Worm (Caenorhabditis elegans): ENCODE results near the gene Y7A9A.1.

The Y7A9A.1 gene

ce11 chrIV:16196717-16197116 lies at the start of gene Y7A9A.1:
Gene Y7A9A.1, plus strand, starts transcription at chrIV:16197017.
- TF ChIP-seq unc-62 (GFP tag; optimal IDR thresholded peaks at IDR 0.05), result no peak

ce11 chrIV:16147055-16147454 lies 49.8 kb upstream of the Y7A9A.1 start, which contains the start of gene Y105C5B.25:
Gene Y105C5B.25, minus strand, starts transcription at chrIV:16147155.
- TF ChIP-seq unc-62 (GFP tag; optimal IDR thresholded peaks at IDR 0.05), result no peak

- no peak for TF ChIP-seq unc-62 (GFP tag; optimal IDR thresholded peaks at IDR 0.05)
These were observed 28.9 kb upstream of the Y7A9A.1 start for ce11 chrIV:16167941-16168340.

- no peak for TF ChIP-seq unc-62 (GFP tag; optimal IDR thresholded peaks at IDR 0.05)
These were observed 27.9 kb upstream of the Y7A9A.1 start for ce11 chrIV:16168702-16169440.

- TF ChIP-seq unc-62 (GFP tag; optimal IDR thresholded peaks at IDR 0.05), result no peak
These were observed 27.2 kb upstream of the Y7A9A.1 start for ce11 chrIV:16169443-16170105.

ce11 chrIV:16170606-16171033 lies 26.2 kb upstream of the Y7A9A.1 start, which contains the start of gene gln-3:
Gene gln-3, minus strand, starts transcription at chrIV:16170678.
- no peak for TF ChIP-seq unc-62 (GFP tag; optimal IDR thresholded peaks at IDR 0.05)

- no peak for TF ChIP-seq unc-62 (GFP tag; optimal IDR thresholded peaks at IDR 0.05)
These were observed 25.5 kb upstream of the Y7A9A.1 start for ce11 chrIV:16171326-16171725.

- no peak for TF ChIP-seq unc-62 (GFP tag; optimal IDR thresholded peaks at IDR 0.05)
These were observed 23.9 kb upstream of the Y7A9A.1 start for ce11 chrIV:16172786-16173371.

ce11 chrIV:16176808-16177207 lies 20.0 kb upstream of the Y7A9A.1 start:
- no peak for TF ChIP-seq unc-62 (GFP tag; optimal IDR thresholded peaks at IDR 0.05)

ce11 chrIV:16178433-16178832 lies 18.4 kb upstream of the Y7A9A.1 start:
- TF ChIP-seq unc-62 (GFP tag; optimal IDR thresholded peaks at IDR 0.05), result no peak

- no peak for TF ChIP-seq unc-62 (GFP tag; optimal IDR thresholded peaks at IDR 0.05)
These were observed 15.8 kb upstream of the Y7A9A.1 start for ce11 chrIV:16180898-16181482.

- no peak for TF ChIP-seq unc-62 (GFP tag; optimal IDR thresholded peaks at IDR 0.05)
These were observed 12.3 kb upstream of the Y7A9A.1 start, which contains the start of gene Y105C5B.1413 for ce11 chrIV:16184521-16184920. Gene Y105C5B.1413, minus strand, starts transcription at chrIV:16184621.

- TF ChIP-seq unc-62 (GFP tag; optimal IDR thresholded peaks at IDR 0.05), result no peak
These were observed 10.8 kb upstream of the Y7A9A.1 start for ce11 chrIV:16186008-16186407.

ce11 chrIV:16191597-16191996 lies 5.2 kb upstream of the Y7A9A.1 start:
- no peak for TF ChIP-seq unc-62 (GFP tag; optimal IDR thresholded peaks at IDR 0.05)

- no peak for TF ChIP-seq unc-62 (GFP tag; optimal IDR thresholded peaks at IDR 0.05)
These were observed 4.1 kb upstream of the Y7A9A.1 start for ce11 chrIV:16192754-16193153.

- TF ChIP-seq unc-62 (GFP tag; optimal IDR thresholded peaks at IDR 0.05), result no peak
These were observed 3.0 kb downstream of the Y7A9A.1 start for ce11 chrIV:16199831-16200230.

Measured in whole organism, dauer.